1 fruit fly cellular context compared by ENCODE assay signal in the genomic region with DNA sequence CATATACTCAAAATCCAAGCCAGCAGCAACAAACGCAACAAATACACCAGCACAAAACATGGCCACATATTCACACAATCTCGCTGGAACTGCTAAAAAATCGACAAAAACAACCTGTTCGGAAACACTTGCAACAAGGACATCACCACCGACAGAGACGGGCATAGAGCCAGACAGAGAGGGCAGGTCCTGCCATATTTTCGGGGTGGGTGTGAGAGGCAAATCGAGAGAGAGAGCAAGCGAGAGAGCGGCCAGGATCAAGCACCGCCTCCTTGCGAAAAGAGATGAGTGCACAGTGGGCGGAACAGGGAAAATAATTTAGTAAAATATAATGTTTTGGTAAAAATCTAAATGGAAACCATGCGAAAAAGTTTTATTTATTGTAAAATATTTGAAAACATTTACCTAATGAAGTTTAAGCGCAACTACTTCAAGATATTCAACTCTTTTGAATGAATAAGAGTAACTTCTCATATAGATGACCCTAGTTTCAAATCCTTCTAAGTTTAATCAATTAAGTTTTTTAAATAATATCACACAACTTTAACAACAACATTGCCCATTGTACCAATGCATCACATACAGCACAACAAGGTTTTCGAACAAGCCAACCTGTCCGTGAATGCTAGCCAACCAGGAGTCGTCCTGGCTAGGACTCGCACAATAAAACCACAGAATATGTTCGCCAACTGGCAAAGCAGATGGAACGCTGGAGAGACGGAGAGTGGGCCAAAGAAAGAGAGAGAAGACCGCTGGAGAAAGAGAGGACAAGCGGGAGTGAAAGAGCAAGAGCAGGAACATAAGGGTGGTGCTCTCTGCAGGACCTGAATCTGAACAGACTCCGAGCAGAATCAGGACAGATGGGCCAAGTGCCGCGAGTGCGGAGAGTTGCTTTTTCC.
TF ChIP-seq lines count a peak whose summit lies in the region.

No protein-coding gene starts in this region.

TF ChIP-seq in whole organism, embryonic, 481 proteins besides CTCF, POLR2A, EP300 and RAD21 (continued from another document and continues in another):
- TF ChIP-seq Aef1 (GFP tag; IDR thresholded peaks at IDR 0.05; lab: Robert Waterston, UW) (no peak), Myb (GFP tag; optimal IDR thresholded peaks at IDR 0.05; lab: Kevin White, UChicago) (peak; percentile 7), eyg (GFP tag; optimal IDR thresholded peaks at IDR 0.05; lab: Kevin White, UChicago) (peak; percentile 15), CoRest (tag; optimal IDR thresholded peaks at IDR 0.05; lab: Kevin White, UChicago) (peak; percentile 77), CG4854 (GFP tag; optimal IDR thresholded peaks at IDR 0.05; lab: Kevin White, UChicago) (no peak), CG31224 (GFP tag; IDR thresholded peaks at IDR 0.05; lab: Robert Waterston, UW) (no peak), NfI (GFP tag; optimal IDR thresholded peaks at IDR 0.05; lab: Kevin White, UChicago) (peak; percentile 40), Sox102F (GFP tag; optimal IDR thresholded peaks at IDR 0.05; lab: Kevin White, UChicago) (peak; percentile 49), Mes4 (GFP tag; optimal IDR thresholded peaks at IDR 0.05; lab: Kevin White, UChicago) (peak; percentile 40), Rfx (GFP tag; IDR thresholded peaks at IDR 0.05; lab: Robert Waterston, UW) (no peak), ind (GFP tag; optimal IDR thresholded peaks at IDR 0.05; lab: Kevin White, UChicago) (no peak), Hsf (GFP tag; optimal IDR thresholded peaks at IDR 0.05; lab: Kevin White, UChicago) (peak; percentile 58), CG7928 (GFP tag; optimal IDR thresholded peaks at IDR 0.05; lab: Kevin White, UChicago) (no peak), caup (GFP tag; optimal IDR thresholded peaks at IDR 0.05; lab: Kevin White, UChicago; ENCODE audit: severe bottlenecking) (no peak), sqz (GFP tag; optimal IDR thresholded peaks at IDR 0.05; lab: Kevin White, UChicago) (no peak), CG2875 (GFP tag; optimal IDR thresholded peaks at IDR 0.05; lab: Kevin White, UChicago) (peak; percentile 37), al (GFP tag; IDR thresholded peaks at IDR 0.05; lab: Robert Waterston, UW) (no peak), CG5245 (GFP tag; optimal IDR thresholded peaks at IDR 0.05; lab: Kevin White, UChicago) (no peak), CG4360 (GFP tag; IDR thresholded peaks at IDR 0.05; lab: Robert Waterston, UW) (no peak), CG8478 (optimal IDR thresholded peaks at IDR 0.05; lab: Kevin White, UChicago) (peak; percentile 24), CG18764 (GFP tag; optimal IDR thresholded peaks at IDR 0.05; lab: Kevin White, UChicago) (no peak), Doc2 (GFP tag; IDR thresholded peaks at IDR 0.05; lab: Robert Waterston, UW) (no peak), sens-2 (GFP tag; IDR thresholded peaks at IDR 0.05; lab: Robert Waterston, UW) (no peak), Hand (GFP tag; optimal IDR thresholded peaks at IDR 0.05; lab: Kevin White, UChicago) (peak; percentile 53), CG17361 (GFP tag; IDR thresholded peaks at IDR 0.05; lab: Robert Waterston, UW) (no peak), MESR4 (GFP tag; optimal IDR thresholded peaks at IDR 0.05; lab: Kevin White, UChicago) (no peak), p53 (GFP tag; optimal IDR thresholded peaks at IDR 0.05; lab: Kevin White, UChicago) (no peak), CG14965 (GFP tag; optimal IDR thresholded peaks at IDR 0.05; lab: Kevin White, UChicago; ENCODE audit: borderline replicate concordance) (no peak), CG3847 (GFP tag; IDR thresholded peaks at IDR 0.05; lab: Robert Waterston, UW) (peak; percentile 46; the same call in 1 of the 2 replicates), gcm (GFP tag; optimal IDR thresholded peaks at IDR 0.05; lab: Kevin White, UChicago) (no peak), CG3726 (GFP tag; IDR thresholded peaks at IDR 0.05; lab: Robert Waterston, UW) (no peak), vvl (GFP tag; IDR thresholded peaks at IDR 0.05; lab: Robert Waterston, UW) (no peak), CG2116 (GFP tag; optimal IDR thresholded peaks at IDR 0.05; lab: Kevin White, UChicago) (peak; percentile 17), insv (GFP tag; optimal IDR thresholded peaks at IDR 0.05; lab: Kevin White, UChicago) (peak in 1 of 2 experiments; percentile 91), CG7839 (tag; optimal IDR thresholded peaks at IDR 0.05; lab: Kevin White, UChicago) (peak; percentile 84), CG10274 (GFP tag; optimal IDR thresholded peaks at IDR 0.05; lab: Kevin White, UChicago) (no peak), odd (GFP tag; optimal IDR thresholded peaks at IDR 0.05; lab: Kevin White, UChicago) (no peak), prd (optimal IDR thresholded peaks at IDR 0.05; lab: Kevin White, UChicago) (no peak), prd (GFP tag; IDR thresholded peaks at IDR 0.05; lab: Robert Waterston, UW) (no peak; the same call in 2 of the 3 replicates), CG15696 (tag; optimal IDR thresholded peaks at IDR 0.05; lab: Kevin White, UChicago) (no peak), CG11696 (GFP tag; IDR thresholded peaks at IDR 0.05; lab: Robert Waterston, UW) (no peak), CG10209 (GFP tag; optimal IDR thresholded peaks at IDR 0.05; lab: Kevin White, UChicago) (peak; percentile 62), CG2712 (tag; optimal IDR thresholded peaks at IDR 0.05; lab: Kevin White, UChicago) (no peak), Jarid2 (GFP tag; optimal IDR thresholded peaks at IDR 0.05; lab: Kevin White, UChicago) (no peak), ro (GFP tag; IDR thresholded peaks at IDR 0.05; lab: Robert Waterston, UW) (no peak), CG4707 (GFP tag; optimal IDR thresholded peaks at IDR 0.05; lab: Kevin White, UChicago) (peak; percentile 91), CG16863 (GFP tag; optimal IDR thresholded peaks at IDR 0.05; lab: Kevin White, UChicago) (peak; percentile 69), CG8359 (GFP tag; optimal IDR thresholded peaks at IDR 0.05; lab: Kevin White, UChicago; ENCODE audit: borderline replicate concordance) (no peak), CG10654 (GFP tag; optimal IDR thresholded peaks at IDR 0.05; lab: Kevin White, UChicago) (no peak), Hr3 (GFP tag; optimal IDR thresholded peaks at IDR 0.05; lab: Kevin White, UChicago) (peak; percentile 65), tap (tag; optimal IDR thresholded peaks at IDR 0.05; lab: Kevin White, UChicago) (peak; percentile 75), gce (GFP tag; IDR thresholded peaks at IDR 0.05; lab: Robert Waterston, UW) (no peak), CG12769 (tag; optimal IDR thresholded peaks at IDR 0.05; lab: Kevin White, UChicago) (no peak), Camta (GFP tag; optimal IDR thresholded peaks at IDR 0.05; lab: Kevin White, UChicago) (peak; percentile 55), lmd (GFP tag; IDR thresholded peaks at IDR 0.05; lab: Robert Waterston, UW) (no peak), pb (GFP tag; optimal IDR thresholded peaks at IDR 0.05; lab: Kevin White, UChicago) (no peak), CHES-1-like (GFP tag; optimal IDR thresholded peaks at IDR 0.05; lab: Kevin White, UChicago) (peak; percentile 60), Antp (GFP tag; optimal IDR thresholded peaks at IDR 0.05; lab: Kevin White, UChicago) (no peak), CG9932 (GFP tag; IDR thresholded peaks at IDR 0.05; lab: Robert Waterston, UW) (no peak), CG12942 (GFP tag; optimal IDR thresholded peaks at IDR 0.05; lab: Kevin White, UChicago) (no peak), CG32772 (GFP tag; IDR thresholded peaks at IDR 0.05; lab: Robert Waterston, UW) (no peak), tup (GFP tag; optimal IDR thresholded peaks at IDR 0.05; lab: Kevin White, UChicago) (no peak), ap (GFP tag; IDR thresholded peaks at IDR 0.05; lab: Robert Waterston, UW) (peak; percentile 53; the same call in 1 of the 2 replicates), mld (GFP tag; IDR thresholded peaks at IDR 0.05; lab: Robert Waterston, UW; ENCODE audit: partially characterized antibody) (no peak), nom (GFP tag; optimal IDR thresholded peaks at IDR 0.05; lab: Kevin White, UChicago) (no peak), CkIIα-i1 (GFP tag; IDR thresholded peaks at IDR 0.05; lab: Robert Waterston, UW) (no peak), GATAe (GFP tag; conservative IDR thresholded peaks at IDR 0.05; lab: Robert Waterston, UW) (no peak), CG9727 (GFP tag; optimal IDR thresholded peaks at IDR 0.05; lab: Kevin White, UChicago) (peak; percentile 76), Xbp1 (GFP tag; optimal IDR thresholded peaks at IDR 0.05; lab: Kevin White, UChicago) (peak; percentile 66), nau (GFP tag; optimal IDR thresholded peaks at IDR 0.05; lab: Kevin White, UChicago) (no peak), Sin3A (optimal IDR thresholded peaks at IDR 0.05; lab: Kevin White, UChicago) (no peak), Optix (GFP tag; IDR thresholded peaks at IDR 0.05; lab: Robert Waterston, UW) (no peak), B-H1 (GFP tag; IDR thresholded peaks at IDR 0.05; lab: Robert Waterston, UW) (no peak), CG11723 (GFP tag; optimal IDR thresholded peaks at IDR 0.05; lab: Kevin White, UChicago) (peak; percentile 32), Hey (tag; optimal IDR thresholded peaks at IDR 0.05; lab: Kevin White, UChicago) (no peak), CG3407 (GFP tag; optimal IDR thresholded peaks at IDR 0.05; lab: Kevin White, UChicago) (peak; percentile 13), inv (GFP tag; IDR thresholded peaks at IDR 0.05; lab: Robert Waterston, UW; ENCODE audit: partially characterized antibody) (no peak), Drgx (GFP tag; IDR thresholded peaks at IDR 0.05; lab: Robert Waterston, UW) (no peak), CG8765 (GFP tag; IDR thresholded peaks at IDR 0.05; lab: Robert Waterston, UW) (peak; percentile 28; the same call in 1 of the 2 replicates), CG34224 (GFP tag; IDR thresholded peaks at IDR 0.05; lab: Robert Waterston, UW; ENCODE audit: partially characterized antibody) (no peak), slp2 (GFP tag; optimal IDR thresholded peaks at IDR 0.05; lab: Kevin White, UChicago) (peak; percentile 29), ato (GFP tag; IDR thresholded peaks at IDR 0.05; lab: Robert Waterston, UW; ENCODE audit: partially characterized antibody) (no peak), D19B (GFP tag; optimal IDR thresholded peaks at IDR 0.05; lab: Kevin White, UChicago) (no peak), CG12219 (GFP tag; optimal IDR thresholded peaks at IDR 0.05; lab: Kevin White, UChicago) (peak; percentile 46), dati (GFP tag; IDR thresholded peaks at IDR 0.05; lab: Robert Waterston, UW) (no peak), CG33213 (GFP tag; optimal IDR thresholded peaks at IDR 0.05; lab: Kevin White, UChicago) (no peak), CG14710 (tag; optimal IDR thresholded peaks at IDR 0.05; lab: Kevin White, UChicago) (no peak), unpg (GFP tag; optimal IDR thresholded peaks at IDR 0.05; lab: Kevin White, UChicago) (no peak), stc (GFP tag; IDR thresholded peaks at IDR 0.05; lab: Robert Waterston, UW) (no peak), btn (GFP tag; optimal IDR thresholded peaks at IDR 0.05; lab: Kevin White, UChicago) (no peak), CG11504 (tag; optimal IDR thresholded peaks at IDR 0.05; lab: Kevin White, UChicago) (peak; percentile 70), sima (GFP tag; optimal IDR thresholded peaks at IDR 0.05; lab: Kevin White, UChicago) (peak; percentile 30), Fer1 (GFP tag; optimal IDR thresholded peaks at IDR 0.05; lab: Kevin White, UChicago) (no peak), fd3F (GFP tag; optimal IDR thresholded peaks at IDR 0.05; lab: Kevin White, UChicago) (peak; percentile 29), Taf1 (GFP tag; IDR thresholded peaks at IDR 0.05; lab: Robert Waterston, UW) (no peak), Neu2 (GFP tag; optimal IDR thresholded peaks at IDR 0.05; lab: Kevin White, UChicago; ENCODE audit: borderline replicate concordance) (no peak), oc (tag; optimal IDR thresholded peaks at IDR 0.05; lab: Kevin White, UChicago) (peak; percentile 7), gem (tag; optimal IDR thresholded peaks at IDR 0.05; lab: Kevin White, UChicago) (peak; percentile 77), CG34376 (GFP tag; optimal IDR thresholded peaks at IDR 0.05; lab: Kevin White, UChicago) (no peak), kni (GFP tag; optimal IDR thresholded peaks at IDR 0.05; lab: Kevin White, UChicago) (no peak), CG31365 (tag; optimal IDR thresholded peaks at IDR 0.05; lab: Kevin White, UChicago) (no peak), CG13123 (GFP tag; optimal IDR thresholded peaks at IDR 0.05; lab: Kevin White, UChicago) (no peak), fd102C (GFP tag; optimal IDR thresholded peaks at IDR 0.05; lab: Kevin White, UChicago) (peak; percentile 30), Hmr (GFP tag; optimal IDR thresholded peaks at IDR 0.05; lab: Kevin White, UChicago) (peak; percentile 60), CG3163 (GFP tag; optimal IDR thresholded peaks at IDR 0.05; lab: Kevin White, UChicago) (peak; percentile 44), tll (GFP tag; optimal IDR thresholded peaks at IDR 0.05; lab: Kevin White, UChicago) (no peak), nerfin-1 (tag; optimal IDR thresholded peaks at IDR 0.05; lab: Kevin White, UChicago) (no peak), Asciz (GFP tag; optimal IDR thresholded peaks at IDR 0.05; lab: Kevin White, UChicago) (no peak), toy (GFP tag; IDR thresholded peaks at IDR 0.05; lab: Robert Waterston, UW) (no peak), grn (GFP tag; optimal IDR thresholded peaks at IDR 0.05; lab: Kevin White, UChicago) (no peak), zfh2 (GFP tag; optimal IDR thresholded peaks at IDR 0.05; lab: Kevin White, UChicago) (no peak), Opbp (GFP tag; IDR thresholded peaks at IDR 0.05; lab: Robert Waterston, UW; ENCODE audit: partially characterized antibody) (no peak), CG2889 (GFP tag; IDR thresholded peaks at IDR 0.05; lab: Robert Waterston, UW) (no peak; the same call in 2 of the 3 replicates), Stat92E (GFP tag; optimal IDR thresholded peaks at IDR 0.05; lab: Kevin White, UChicago) (no peak), Lhr (GFP tag; optimal IDR thresholded peaks at IDR 0.05; lab: Kevin White, UChicago) (peak; percentile 16), CG10462 (GFP tag; optimal IDR thresholded peaks at IDR 0.05; lab: Kevin White, UChicago) (no peak), CG11398 (GFP tag; optimal IDR thresholded peaks at IDR 0.05; lab: Kevin White, UChicago) (peak; percentile 21), slou (GFP tag; optimal IDR thresholded peaks at IDR 0.05; lab: Kevin White, UChicago) (no peak), CG6813 (GFP tag; optimal IDR thresholded peaks at IDR 0.05; lab: Kevin White, UChicago) (no peak), pfk (GFP tag; optimal IDR thresholded peaks at IDR 0.05; lab: Kevin White, UChicago) (no peak), CG1529 (GFP tag; optimal IDR thresholded peaks at IDR 0.05; lab: Kevin White, UChicago) (peak; percentile 49), CG11085 (GFP tag; IDR thresholded peaks at IDR 0.05; lab: Robert Waterston, UW) (no peak), Hmx (GFP tag; optimal IDR thresholded peaks at IDR 0.05; lab: Kevin White, UChicago) (no peak), Dip3 (GFP tag; optimal IDR thresholded peaks at IDR 0.05; lab: Kevin White, UChicago) (no peak)
